Worm (Caenorhabditis elegans): ENCODE results near the gene mrpl-39.
A peak's percentile ranks its signal among the peaks of the same experiment; 100 is the strongest.

The mrpl-39 gene

DNA sequence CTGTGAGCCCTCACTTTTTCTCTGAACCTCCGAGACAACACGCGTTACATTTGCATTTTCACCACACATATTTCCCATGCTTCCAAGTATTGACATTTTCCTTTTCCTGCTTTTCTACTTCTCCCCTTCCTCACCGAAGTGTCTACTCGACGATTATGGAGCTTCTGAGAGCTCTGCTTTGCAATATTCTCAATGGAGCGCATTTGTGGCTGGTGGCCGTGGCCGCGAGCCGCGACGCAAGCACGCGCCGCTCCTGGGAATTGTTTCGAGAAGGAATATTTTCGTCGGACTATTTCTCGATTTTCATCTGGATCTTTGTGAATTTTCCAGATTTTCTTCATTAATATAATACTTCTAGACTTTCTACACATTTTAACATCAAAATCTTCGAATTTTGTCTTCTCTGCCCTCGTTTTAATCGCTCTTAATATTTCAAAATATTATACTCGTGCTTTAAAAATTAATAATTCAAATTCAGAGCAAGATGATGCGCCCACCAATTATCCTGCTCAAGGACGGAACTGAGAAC lies 50.5 kb downstream of the mrpl-39 start, which contains the start of the genes T10B5.4 and cct-7 (continued):
- TF ChIP-seq ceh-82 (tag; optimal IDR thresholded peaks at IDR 0.05) = peak; percentile 66 to 95 (median 77)
- peak; percentile 56 for TF ChIP-seq F16B12.6 (tag; optimal IDR thresholded peaks at IDR 0.05)
- TF ChIP-seq efl-1 (optimal IDR thresholded peaks at IDR 0.05) = peak; percentile 83 to 85
- TF ChIP-seq efl-1 (GFP tag; optimal IDR thresholded peaks at IDR 0.05 in 1 of 2) = peak; percentile 81 to 91
- TF ChIP-seq nhr-237 (tag; optimal IDR thresholded peaks at IDR 0.05) = peak; percentile 73
- peak; percentile 57 for TF ChIP-seq nhr-11 (tag; optimal IDR thresholded peaks at IDR 0.05)
- peak; percentile 85 for TF ChIP-seq C16A3.4 (tag; optimal IDR thresholded peaks at IDR 0.05)
- TF ChIP-seq elt-2 (tag; optimal IDR thresholded peaks at IDR 0.05) = peak; percentile 31
- TF ChIP-seq ceh-90 (tag; optimal IDR thresholded peaks at IDR 0.05) = peak; percentile 55
- peak; percentile 78 for TF ChIP-seq snpc-4 (tag; optimal IDR thresholded peaks at IDR 0.05)
- peak; percentile 84 for TF ChIP-seq tbx-2 (tag; optimal IDR thresholded peaks at IDR 0.05)
- TF ChIP-seq nhr-84 (tag; optimal IDR thresholded peaks at IDR 0.05) = no peak
- peak; percentile 61 for TF ChIP-seq irx-1 (tag; optimal IDR thresholded peaks at IDR 0.05)
- TF ChIP-seq unc-130 (tag; optimal IDR thresholded peaks at IDR 0.05) = peak; percentile 48
- TF ChIP-seq nhr-19 (GFP tag; conservative IDR thresholded peaks at IDR 0.05) = peak; percentile 55; the same call in 1 of the 2 replicates
- no peak for TF ChIP-seq hpl-2 (GFP tag; optimal IDR thresholded peaks at IDR 0.05)
- TF ChIP-seq ztf-4 (tag; optimal IDR thresholded peaks at IDR 0.05) = peak; percentile 62
- TF ChIP-seq mep-1 (tag; optimal IDR thresholded peaks at IDR 0.05) = peak; percentile 91
- no peak for TF ChIP-seq pag-3 (tag; optimal IDR thresholded peaks at IDR 0.05; ENCODE audit: borderline replicate concordance, insufficient read depth)
- TF ChIP-seq ces-1 (GFP tag; optimal IDR thresholded peaks at IDR 0.05) = no peak
- peak; percentile 88 for TF ChIP-seq egl-13 (tag; optimal IDR thresholded peaks at IDR 0.05)
- peak; percentile 63 for TF ChIP-seq sox-4 (tag; optimal IDR thresholded peaks at IDR 0.05)
- peak; percentile 35 for TF ChIP-seq mef-2 (tag; optimal IDR thresholded peaks at IDR 0.05)
